Fruit fly (Drosophila melanogaster) whole organism, embryonic: ENCODE results near the gene CG43400.

ENCODE experiments used
- CG1024 ChIP-seq: fragments of 200-800 bp; sonication (Bioruptor generic); IDR thresholded peaks from 2 replicates; pipeline ENCODE4 v1.3.6; 2022; ENCODE audit warnings: missing biosample characterization, missing genetic modification characterization
- CG12391 ChIP-seq: fragments of 200-800 bp; sonication (Bioruptor generic); optimal IDR thresholded peaks from 3 replicates; lab custom pipeline; 2018; ENCODE audit warnings: missing biosample characterization, mild to moderate bottlenecking, missing genetic modification characterization, moderate library complexity
- CG15696 ChIP-seq: fragments of 200-800 bp; sonication (Bioruptor generic); optimal IDR thresholded peaks from 2 replicates; lab custom pipeline; 2019; ENCODE audit warnings: missing biosample characterization, mild to moderate bottlenecking, missing genetic modification characterization, moderate library complexity
- CG30403 ChIP-seq: fragments of 200-800 bp; sonication (Bioruptor generic); optimal IDR thresholded peaks from 3 replicates; lab custom pipeline; 2016; ENCODE audit warnings: missing biosample characterization, missing genetic modification characterization
- CG31224 ChIP-seq: fragments of 200-800 bp; sonication (Bioruptor generic); IDR thresholded peaks from 2 replicates; pipeline ENCODE4 v1.3.6; 2022; ENCODE audit warnings: missing biosample characterization, missing genetic modification characterization
- CG31365 ChIP-seq: fragments of 200-800 bp; sonication (Bioruptor generic); optimal IDR thresholded peaks from 2 replicates; lab custom pipeline; 2018; ENCODE audit warnings: missing biosample characterization, mild to moderate bottlenecking, missing genetic modification characterization
- CG6654 ChIP-seq: fragments of 200-800 bp; sonication (Bioruptor generic); optimal IDR thresholded peaks from 2 replicates; lab custom pipeline; 2017; ENCODE audit warnings: missing biosample characterization, mild to moderate bottlenecking, missing genetic modification characterization
- CG6689 ChIP-seq: fragments of 200-800 bp; sonication (Bioruptor generic); IDR thresholded peaks from 2 replicates; pipeline ENCODE4 v1.3.6; 2022; ENCODE audit warnings: missing biosample characterization, missing genetic modification characterization
- CG6813 ChIP-seq: fragments of 200-800 bp; sonication (Bioruptor generic); optimal IDR thresholded peaks from 2 replicates; lab custom pipeline; 2017; ENCODE audit warnings: missing biosample characterization, missing genetic modification characterization, mild to moderate bottlenecking, moderate library complexity, missing genetic modification reagents
- CG7928 ChIP-seq: fragments of 200-800 bp; sonication (Bioruptor generic); optimal IDR thresholded peaks from 2 replicates; lab custom pipeline; 2017; ENCODE audit warnings: missing biosample characterization, mild to moderate bottlenecking, missing genetic modification characterization
- CG8924 ChIP-seq: fragments of 200-800 bp; optimal IDR thresholded peaks from 3 replicates; lab custom pipeline; 2019; ENCODE audit warnings: missing biosample characterization, mild to moderate bottlenecking, missing genetic modification characterization, moderate library complexity
- CG9797 ChIP-seq: fragments of 200-800 bp; sonication (Bioruptor generic); optimal IDR thresholded peaks from 3 replicates; lab custom pipeline; 2018; ENCODE audit warnings: missing biosample characterization, mild to moderate bottlenecking, missing genetic modification characterization
- CG9932 ChIP-seq: fragments of 200-800 bp; sonication (Bioruptor generic); IDR thresholded peaks from 2 replicates; pipeline ENCODE4 v1.3.6; 2022; ENCODE audit warnings: missing biosample characterization, missing genetic modification characterization
- Chrac-16 ChIP-seq: fragments of 200-800 bp; sonication (Bioruptor generic); optimal IDR thresholded peaks from 3 replicates; lab custom pipeline; 2016; ENCODE audit warnings: missing biosample characterization, missing genetic modification characterization
- CoRest ChIP-seq: fragments of 200-800 bp; sonication (Bioruptor generic); optimal IDR thresholded peaks from 3 replicates; lab custom pipeline; 2018; ENCODE audit warnings: missing biosample characterization, mild to moderate bottlenecking, missing genetic modification characterization, moderate library complexity
- Ets97D ChIP-seq: fragments of 200-800 bp; sonication (Bioruptor generic); optimal IDR thresholded peaks from 3 replicates; lab custom pipeline; 2016; ENCODE audit warnings: missing biosample characterization, missing genetic modification characterization
- Gug ChIP-seq: fragments of 200-800 bp; sonication (Bioruptor generic); IDR thresholded peaks from 4 replicates; pipeline ENCODE4 v1.3.6; 2022; ENCODE audit warnings: missing biosample characterization, missing genetic modification characterization
- Lim3 ChIP-seq: fragments of 200-800 bp; sonication (Bioruptor generic); IDR thresholded peaks from 2 replicates; pipeline ENCODE4 v1.3.6; 2022; ENCODE audit warnings: missing biosample characterization, missing genetic modification characterization
- MBD-R2 ChIP-seq: fragments of 200-800 bp; sonication (Bioruptor generic); IDR thresholded peaks from 2 replicates; pipeline ENCODE4 v1.3.6; 2022; ENCODE audit warnings: missing biosample characterization, missing genetic modification characterization
- MESR4 ChIP-seq: fragments of 200-800 bp; sonication (Bioruptor generic); optimal IDR thresholded peaks from 2 replicates; lab custom pipeline; 2018; ENCODE audit warnings: missing biosample characterization, mild to moderate bottlenecking, missing genetic modification characterization, moderate library complexity
- Med ChIP-seq: fragments of 200-800 bp; sonication (Bioruptor generic); peaks from one replicate; lab custom pipeline; 2016; ENCODE audit warnings: missing biosample characterization, missing genetic modification characterization, mild to moderate bottlenecking, inconsistent platforms, moderate library complexity
- Myb ChIP-seq: fragments of 200-800 bp; sonication (Bioruptor generic); optimal IDR thresholded peaks from 2 replicates; lab custom pipeline; 2016; ENCODE audit warnings: missing biosample characterization, missing genetic modification characterization
- Nf-YA ChIP-seq: fragments of 200-800 bp; sonication (Bioruptor generic); IDR thresholded peaks from 2 replicates; pipeline ENCODE4 v1.3.6; 2022; ENCODE audit warnings: missing biosample characterization, missing genetic modification characterization
- Nf-YC ChIP-seq: fragments of 200-800 bp; optimal IDR thresholded peaks from 3 replicates; lab custom pipeline; 2019; ENCODE audit warnings: missing biosample characterization, mild to moderate bottlenecking, missing genetic modification characterization, moderate library complexity
- Oli ChIP-seq: fragments of 200-800 bp; sonication (Bioruptor generic); optimal IDR thresholded peaks from 2 replicates; lab custom pipeline; 2018; ENCODE audit warnings: missing biosample characterization, mild to moderate bottlenecking, missing genetic modification characterization, moderate library complexity
- Opbp ChIP-seq: fragments of 200-800 bp; sonication (Bioruptor generic); IDR thresholded peaks from 3 replicates; pipeline ENCODE4 v1.3.6; 2022; ENCODE audit warnings: missing biosample characterization, missing genetic modification characterization; ENCODE audit not compliant: partially characterized antibody
- Ptx1 ChIP-seq: fragments of 200-800 bp; sonication (Bioruptor generic); IDR thresholded peaks from 2 replicates; pipeline ENCODE4 v1.3.6; 2022; ENCODE audit warnings: missing biosample characterization, missing genetic modification characterization
- ac ChIP-seq: fragments of 200-800 bp; sonication (Bioruptor generic); optimal IDR thresholded peaks from 3 replicates; lab custom pipeline; 2017; ENCODE audit warnings: missing biosample characterization, mild to moderate bottlenecking, missing genetic modification characterization
- ato ChIP-seq: fragments of 200-800 bp; sonication (Bioruptor generic); IDR thresholded peaks from 2 replicates; pipeline ENCODE4 v1.3.6; 2022; ENCODE audit warnings: missing biosample characterization, missing genetic modification characterization; ENCODE audit not compliant: partially characterized antibody
- bbx ChIP-seq: fragments of 200-800 bp; sonication (Bioruptor generic); IDR thresholded peaks from 2 replicates; pipeline ENCODE4 v1.3.6; 2022; ENCODE audit warnings: missing biosample characterization, missing genetic modification characterization; ENCODE audit not compliant: partially characterized antibody
- bsh ChIP-seq, 2 experiments: fragments of 200-800 bp; sonication (Bioruptor generic); optimal IDR thresholded peaks; 2 replicates each; lab custom pipeline; 2017 to 2018; ENCODE audit warnings: mild to moderate bottlenecking in 2 of 2, missing biosample characterization in 2 of 2, missing genetic modification characterization in 2 of 2, moderate library complexity in 1 of 2
- cg ChIP-seq: fragments of 200-800 bp; sonication (Bioruptor generic); optimal IDR thresholded peaks from 3 replicates; lab custom pipeline; 2019; ENCODE audit warnings: missing biosample characterization, mild to moderate bottlenecking, missing genetic modification characterization, moderate library complexity
- chm ChIP-seq: fragments of 200-800 bp; sonication (Bioruptor generic); IDR thresholded peaks from 2 replicates; pipeline ENCODE4 v1.3.6; 2022; ENCODE audit warnings: missing biosample characterization, missing genetic modification characterization
- ci ChIP-seq: fragments of 200-800 bp; sonication (Bioruptor generic); IDR thresholded peaks from 3 replicates; pipeline ENCODE4 v1.3.6; 2022; ENCODE audit warnings: missing biosample characterization, missing genetic modification characterization
- dati ChIP-seq: fragments of 200-800 bp; sonication (Bioruptor generic); IDR thresholded peaks from 2 replicates; pipeline ENCODE4 v1.3.6; 2022; ENCODE audit warnings: missing biosample characterization, missing genetic modification characterization
- en ChIP-seq: fragments of 200-800 bp; sonication (Bioruptor generic); optimal IDR thresholded peaks from 2 replicates; lab custom pipeline; 2016; ENCODE audit warnings: missing biosample characterization, missing genetic modification characterization
- fd3F ChIP-seq: fragments of 200-800 bp; sonication (Bioruptor generic); optimal IDR thresholded peaks from 2 replicates; lab custom pipeline; 2018; ENCODE audit warnings: missing biosample characterization, mild to moderate bottlenecking, missing genetic modification characterization, moderate library complexity
- gce ChIP-seq: fragments of 200-800 bp; sonication (Bioruptor generic); IDR thresholded peaks from 3 replicates; pipeline ENCODE4 v1.3.6; 2022; ENCODE audit warnings: missing biosample characterization, missing genetic modification characterization
- gro ChIP-seq: fragments of 200-800 bp; sonication (Bioruptor generic); optimal IDR thresholded peaks from 2 replicates; lab custom pipeline; 2016; ENCODE audit warnings: missing biosample characterization, missing genetic modification characterization
- maf-S ChIP-seq: fragments of 200-800 bp; sonication (Bioruptor generic); optimal IDR thresholded peaks from 2 replicates; lab custom pipeline; 2016; ENCODE audit warnings: missing biosample characterization, missing genetic modification characterization
- nerfin-1 ChIP-seq: fragments of 200-800 bp; sonication (Bioruptor generic); optimal IDR thresholded peaks from 3 replicates; lab custom pipeline; 2019; ENCODE audit warnings: missing biosample characterization, mild to moderate bottlenecking, missing genetic modification characterization, moderate library complexity
- nmo ChIP-seq: fragments of 200-800 bp; sonication (Bioruptor generic); optimal IDR thresholded peaks from 2 replicates; lab custom pipeline; 2018; ENCODE audit warnings: missing biosample characterization, mild to moderate bottlenecking, missing genetic modification characterization, moderate library complexity
- pan ChIP-seq, 4 experiments: fragments of >200 bp in 3 of 4; fragments of 200-800 bp in 1 of 4; sonication (Bioruptor generic) in 1 of 4; optimal IDR thresholded peaks in 3 of 4; IDR thresholded peaks in 1 of 4; 2 replicates each; pipeline versions ENCODE4 v1.3.6 to Lab custom; 2017 to 2022; ENCODE audit warnings: missing biosample characterization in 2 of 4, missing genetic modification characterization in 2 of 4, mixed read lengths in 1 of 4
- pros ChIP-seq: fragments of 200-800 bp; sonication (Bioruptor generic); optimal IDR thresholded peaks from 3 replicates; lab custom pipeline; 2019; ENCODE audit warnings: missing biosample characterization, mild to moderate bottlenecking, missing genetic modification characterization, moderate library complexity
- pzg ChIP-seq: fragments of 200-800 bp; sonication (Bioruptor generic); optimal IDR thresholded peaks from 3 replicates; lab custom pipeline; 2018; ENCODE audit warnings: missing biosample characterization, mild to moderate bottlenecking, missing genetic modification characterization, moderate library complexity
- so ChIP-seq: fragments of 200-800 bp; sonication (Bioruptor generic); IDR thresholded peaks from 3 replicates; pipeline ENCODE4 v1.3.6; 2022; ENCODE audit warnings: missing biosample characterization, missing genetic modification characterization
- stwl ChIP-seq: fragments of 200-800 bp; sonication (Bioruptor generic); optimal IDR thresholded peaks from 3 replicates; lab custom pipeline; 2018; ENCODE audit warnings: missing biosample characterization, mild to moderate bottlenecking, missing genetic modification characterization, moderate library complexity
- sug ChIP-seq: fragments of 200-800 bp; optimal IDR thresholded peaks from 2 replicates; lab custom pipeline; 2019; ENCODE audit warnings: missing biosample characterization, mild to moderate bottlenecking, missing genetic modification characterization, moderate library complexity
- tna ChIP-seq: fragments of 200-800 bp; sonication (Bioruptor generic); IDR thresholded peaks from 2 replicates; pipeline ENCODE4 v1.3.6; 2022; ENCODE audit warnings: missing biosample characterization, missing genetic modification characterization; ENCODE audit not compliant: partially characterized antibody

The CG43400 gene

dm6 chr2L:8521724-8522309 is 31.3 kb downstream of the CG43400 start, which contains the start of gene Acer (continued):
- TF ChIP-seq CG31365 (tag; lab: Kevin White, UChicago): peak; percentile 35
- no peak for TF ChIP-seq maf-S
- TF ChIP-seq Ets97D (GFP tag; lab: Kevin White, UChicago): peak; percentile 6
- TF ChIP-seq CG12391 (tag; lab: Kevin White, UChicago): no peak
- no peak for TF ChIP-seq CG9932
- TF ChIP-seq pzg (GFP tag; lab: Kevin White, UChicago): peak; percentile 24
- TF ChIP-seq nerfin-1 (tag; lab: Kevin White, UChicago): peak; percentile 3
- TF ChIP-seq Ptx1 (GFP tag; lab: Robert Waterston, UW): no peak
- no peak for TF ChIP-seq CG15696 (tag; lab: Kevin White, UChicago)
- no peak for TF ChIP-seq en (GFP tag; lab: Kevin White, UChicago)
- TF ChIP-seq Med (GFP tag; lab: Kevin White, UChicago): peak; percentile 86
- no peak; the same call in 1 of the 2 replicates for TF ChIP-seq chm (GFP tag; lab: Robert Waterston, UW)
- no peak; the same call in 1 of the 2 replicates for TF ChIP-seq ato (GFP tag; lab: Robert Waterston, UW)
- peak; percentile 32 for TF ChIP-seq CoRest (tag; lab: Kevin White, UChicago)
- TF ChIP-seq Oli (tag; lab: Kevin White, UChicago): no peak
- TF ChIP-seq Chrac-16 (GFP tag; lab: Kevin White, UChicago): no peak
- TF ChIP-seq bbx (GFP tag; lab: Robert Waterston, UW): peak; percentile 56; the same call in 1 of the 2 replicates
- TF ChIP-seq gce (GFP tag; lab: Robert Waterston, UW): no peak
- TF ChIP-seq Nf-YC (tag; lab: Kevin White, UChicago): peak; percentile 25
- peak; percentile 13; the same call in 1 of the 2 replicates for TF ChIP-seq tna (GFP tag; lab: Robert Waterston, UW)
- no peak for TF ChIP-seq dati (GFP tag; lab: Robert Waterston, UW)
- TF ChIP-seq gro (GFP tag; lab: Kevin White, UChicago): peak; percentile 24
- TF ChIP-seq CG7928 (GFP tag; lab: Kevin White, UChicago): no peak
- 0 out of 3 replicates have a peak, but pooled peaks have one; percentile 57 for TF ChIP-seq ci (GFP tag; lab: Robert Waterston, UW)
- peak; percentile 26; the same call in 1 of the 2 replicates for TF ChIP-seq MBD-R2 (GFP tag; lab: Robert Waterston, UW)
- TF ChIP-seq so (GFP tag; lab: Robert Waterston, UW): no peak
- TF ChIP-seq CG1024 (GFP tag; lab: Robert Waterston, UW): no peak
- no peak for TF ChIP-seq CG30403
- TF ChIP-seq Opbp (GFP tag; lab: Robert Waterston, UW): peak; percentile 42; the same call in 2 of the 3 replicates
- peak; percentile 29 for TF ChIP-seq MESR4
- TF ChIP-seq stwl (tag; lab: Kevin White, UChicago): peak; percentile 54
- no peak for TF ChIP-seq fd3F (GFP tag; lab: Kevin White, UChicago)
- peak; percentile 37 for TF ChIP-seq Myb (GFP tag; lab: Kevin White, UChicago)
- no peak for TF ChIP-seq Gug (GFP tag; lab: Robert Waterston, UW)
- peak; percentile 41 for TF ChIP-seq sug (tag; lab: Kevin White, UChicago)
- TF ChIP-seq Nf-YA: no peak
- TF ChIP-seq nmo (GFP tag; lab: Kevin White, UChicago): peak; percentile 20
- TF ChIP-seq CG6689 (GFP tag; lab: Robert Waterston, UW): no peak
- no peak for TF ChIP-seq CG31224 (GFP tag; lab: Robert Waterston, UW)
- no peak for TF ChIP-seq pan (optimal IDR thresholded peaks at IDR 0.05; lab: Kevin White, UChicago)
- peak in 1 of 2 experiments; percentile 23 for TF ChIP-seq pan (GFP tag; optimal IDR thresholded peaks at IDR 0.05 in 1 of 2, IDR thresholded peaks at IDR 0.05 in 1 of 2)
- peak; percentile 78 for TF ChIP-seq ac (GFP tag; lab: Kevin White, UChicago)
- TF ChIP-seq bsh (GFP tag; optimal IDR thresholded peaks at IDR 0.05; lab: Kevin White, UChicago): no peak
- no peak for TF ChIP-seq CG6813 (GFP tag; lab: Kevin White, UChicago)
- no peak for TF ChIP-seq CG6654 (GFP tag; lab: Kevin White, UChicago)
- TF ChIP-seq cg (GFP tag; lab: Kevin White, UChicago): peak; percentile 70
- TF ChIP-seq Lim3 (GFP tag; lab: Robert Waterston, UW): no peak
- peak; percentile 66 for TF ChIP-seq pros (GFP tag; lab: Kevin White, UChicago)
- peak; percentile 11 for TF ChIP-seq CG9797 (GFP tag; lab: Kevin White, UChicago)
- TF ChIP-seq CG8924 (tag; lab: Kevin White, UChicago): peak; percentile 14
